Worm (Caenorhabditis elegans) whole organism, L2 larva: ENCODE results near the gene K01D12.20.

Source experiments
- ama-1 ChIP-seq: fragments of 150-350 bp; optimal IDR thresholded peaks from 2 replicates; lab custom pipeline; 2018; ENCODE audit warnings: inconsistent platforms
- blmp-1 ChIP-seq: sonication (generic microtip); optimal IDR thresholded peaks from 2 replicates; lab custom pipeline; 2017; ENCODE audit warnings: missing genetic modification characterization, mild to moderate bottlenecking, missing compliant biosample characterization, antibody characterized with exemption, moderate library complexity; ENCODE audit not compliant: insufficient read depth
- egl-27 ChIP-seq: sonication (generic microtip); optimal IDR thresholded peaks from 3 replicates; lab custom pipeline; 2017; ENCODE audit warnings: missing biosample characterization, missing genetic modification reagents, missing genetic modification characterization
- elt-3 ChIP-seq: sonication (generic microtip); optimal IDR thresholded peaks from 2 replicates; lab custom pipeline; 2017; ENCODE audit warnings: missing biosample characterization, missing genetic modification characterization
- fos-1 ChIP-seq: fragments of 150-350 bp; optimal IDR thresholded peaks from 2 replicates; lab custom pipeline; 2014; ENCODE audit warnings: missing biosample characterization, missing genetic modification characterization
- lin-39 ChIP-seq: fragments of 150-350 bp; optimal IDR thresholded peaks from 2 replicates; lab custom pipeline; 2014; ENCODE audit warnings: missing biosample characterization, missing genetic modification reagents, missing genetic modification characterization
- mbf-1 ChIP-seq: sonication (generic microtip); optimal IDR thresholded peaks from 2 replicates; lab custom pipeline; 2017; ENCODE audit warnings: missing biosample characterization, missing genetic modification characterization
- mdl-1 ChIP-seq, 2 experiments: fragments of 150-350 bp in 1 of 2; sonication (generic microtip) in 1 of 2; optimal IDR thresholded peaks; 2 replicates each; lab custom pipeline; 2017; ENCODE audit warnings: missing biosample characterization in 2 of 2, missing genetic modification characterization in 2 of 2
- peb-1 ChIP-seq: fragments of 150-350 bp; optimal IDR thresholded peaks from 2 replicates; lab custom pipeline; 2014; ENCODE audit warnings: missing biosample characterization, missing genetic modification characterization
- unc-62 ChIP-seq: fragments of 150-350 bp; optimal IDR thresholded peaks from 2 replicates; lab custom pipeline; 2014; ENCODE audit warnings: missing biosample characterization, missing genetic modification reagents, missing genetic modification characterization
- ztf-4 ChIP-seq: fragments of 150-350 bp; optimal IDR thresholded peaks from 2 replicates; lab custom pipeline; 2014; ENCODE audit warnings: missing biosample characterization, missing genetic modification characterization

DNA sequence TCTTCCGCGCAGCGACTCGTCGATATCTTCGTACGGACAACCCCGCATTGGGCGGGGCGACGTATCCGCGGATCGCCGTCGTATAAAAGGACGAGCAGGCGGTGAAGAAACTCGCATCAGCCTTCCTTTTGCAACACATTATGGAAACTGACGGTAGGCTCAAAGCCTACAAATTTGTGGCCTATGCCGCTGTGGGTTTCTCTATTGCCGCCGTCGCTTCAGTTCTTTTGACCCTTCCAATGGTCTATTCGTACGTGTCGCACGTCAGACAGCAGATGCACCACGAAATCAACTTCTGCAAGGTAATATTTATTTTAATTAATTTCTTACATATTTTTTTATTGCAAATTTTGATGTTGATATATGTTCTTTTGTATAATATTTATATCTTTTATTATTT is 47.7 kb downstream of the K01D12.20 start:
- no peak for TF ChIP-seq fos-1
- no peak for TF ChIP-seq blmp-1 (tag; lab: Kevin White, UChicago)
- no peak for TF ChIP-seq lin-39 (tag; lab: Kevin White, UChicago)
- TF ChIP-seq elt-3: no peak
- TF ChIP-seq unc-62 (GFP tag; lab: Kevin White, UChicago): no peak
- TF ChIP-seq ama-1 (lab: Kevin White, UChicago): peak; percentile 51
- TF ChIP-seq peb-1 (tag; lab: Kevin White, UChicago): no peak
- no peak for TF ChIP-seq egl-27 (tag; lab: Kevin White, UChicago)
- TF ChIP-seq mdl-1 (tag; optimal IDR thresholded peaks at IDR 0.05; lab: Kevin White, UChicago): no peak
- no peak for TF ChIP-seq mbf-1 (tag; lab: Kevin White, UChicago)
- no peak for TF ChIP-seq ztf-4 (tag; lab: Kevin White, UChicago)
